Worm (Caenorhabditis elegans): ENCODE data around the gene clec-231.

DNA sequence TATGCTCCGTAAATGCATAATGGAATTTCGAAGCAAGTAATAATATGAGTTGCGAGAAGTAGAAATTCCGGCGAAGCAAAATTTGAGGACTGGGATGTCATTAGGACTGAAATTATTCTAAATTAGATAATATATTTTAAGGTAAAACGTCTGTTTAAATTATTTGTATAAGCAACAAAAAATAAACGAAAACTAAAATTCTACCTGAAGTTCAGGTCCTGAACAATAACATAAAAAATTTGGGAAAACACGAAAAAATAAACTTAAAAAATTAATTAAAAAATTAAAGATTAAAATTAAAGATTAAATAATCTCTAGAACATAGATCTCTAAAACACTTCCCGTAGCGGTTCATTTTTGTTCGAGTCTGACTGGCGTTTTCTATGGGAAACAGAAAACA lies 29.3 kb upstream of the clec-231 start, which contains the start of gene srh-251:
- TF ChIP-seq nhr-25 (tag; optimal IDR thresholded peaks at IDR 0.05) (no peak), lin-11 (tag; optimal IDR thresholded peaks at IDR 0.05) (no peak), unc-62 (GFP tag; optimal IDR thresholded peaks at IDR 0.05) (no peak), egl-27 (tag; optimal IDR thresholded peaks at IDR 0.05) (no peak), ama-1 (optimal IDR thresholded peaks at IDR 0.05) (no peak), lin-39 (tag; optimal IDR thresholded peaks at IDR 0.05) (no peak), nhr-237 (tag; optimal IDR thresholded peaks at IDR 0.05) (no peak), ZK546.5 (tag; optimal IDR thresholded peaks at IDR 0.05) (no peak), fos-1 (tag; optimal IDR thresholded peaks at IDR 0.05) (no peak), snpc-4 (tag; optimal IDR thresholded peaks at IDR 0.05) (no peak), R02D3.7 (tag; optimal IDR thresholded peaks at IDR 0.05) (no peak), nhr-12 (tag; optimal IDR thresholded peaks at IDR 0.05) (no peak)
